Fruit fly (Drosophila melanogaster) whole organism, adult: ENCODE measurements around the gene UQCR-C1.

Source experiments
- CG11617 ChIP-seq: fragments of 200-800 bp; sonication (Bioruptor generic); optimal IDR thresholded peaks from 2 replicates; lab custom pipeline; 2017; ENCODE audit warnings: mild to moderate bottlenecking, missing biosample characterization, missing genetic modification reagents, missing genetic modification characterization
- CG12768 ChIP-seq: fragments of 200-800 bp; sonication (Bioruptor generic); optimal IDR thresholded peaks from 2 replicates; lab custom pipeline; 2017; ENCODE audit warnings: missing biosample characterization, missing genetic modification characterization, mild to moderate bottlenecking, moderate library complexity, missing genetic modification reagents
- CG14711 ChIP-seq: fragments of 200-800 bp; sonication (Bioruptor generic); optimal IDR thresholded peaks from 2 replicates; lab custom pipeline; 2018; ENCODE audit warnings: missing biosample characterization, mild to moderate bottlenecking, missing genetic modification characterization, moderate library complexity
- CG1620 ChIP-seq: fragments of 200-800 bp; sonication (Bioruptor generic); optimal IDR thresholded peaks from 2 replicates; lab custom pipeline; 2016; ENCODE audit warnings: missing biosample characterization, missing genetic modification characterization
- CG33017 ChIP-seq: fragments of 200-800 bp; sonication (Bioruptor generic); optimal IDR thresholded peaks from 2 replicates; lab custom pipeline; 2018; ENCODE audit warnings: missing biosample characterization, mild to moderate bottlenecking, missing genetic modification characterization, moderate library complexity
- CG5204 ChIP-seq: fragments of 200-800 bp; sonication (Bioruptor generic); optimal IDR thresholded peaks from 2 replicates; lab custom pipeline; 2016; ENCODE audit warnings: missing biosample characterization, missing genetic modification characterization
- CG7045 ChIP-seq: fragments of 200-800 bp; sonication (Bioruptor generic); optimal IDR thresholded peaks from 2 replicates; lab custom pipeline; 2017; ENCODE audit warnings: missing biosample characterization, mild to moderate bottlenecking, missing genetic modification characterization
- CG7101 ChIP-seq: fragments of 200-800 bp; sonication (Bioruptor generic); optimal IDR thresholded peaks from 2 replicates; lab custom pipeline; 2018; ENCODE audit warnings: missing biosample characterization, mild to moderate bottlenecking, missing genetic modification characterization, moderate library complexity
- Clk ChIP-seq: fragments of 200-800 bp; sonication (Bioruptor generic); optimal IDR thresholded peaks from 2 replicates; lab custom pipeline; 2017; ENCODE audit warnings: missing biosample characterization, missing genetic modification characterization
- Crg-1 ChIP-seq: fragments of 200-800 bp; sonication (Bioruptor generic); optimal IDR thresholded peaks from 2 replicates; lab custom pipeline; 2016; ENCODE audit warnings: missing biosample characterization, missing genetic modification characterization
- Hr96 ChIP-seq: fragments of 200-800 bp; sonication (Bioruptor generic); optimal IDR thresholded peaks from 2 replicates; lab custom pipeline; 2016; ENCODE audit warnings: missing biosample characterization, missing genetic modification characterization
- Mnt ChIP-seq: fragments of 200-800 bp; sonication (Bioruptor generic); optimal IDR thresholded peaks from 2 replicates; lab custom pipeline; 2016; ENCODE audit warnings: missing biosample characterization, mild to moderate bottlenecking, missing genetic modification characterization
- bab1 ChIP-seq: fragments of 200-800 bp; sonication (Bioruptor generic); optimal IDR thresholded peaks from 3 replicates; lab custom pipeline; 2019; ENCODE audit warnings: missing biosample characterization, mild to moderate bottlenecking, missing genetic modification characterization, moderate library complexity
- cic ChIP-seq: fragments of 200-800 bp; sonication (Bioruptor generic); optimal IDR thresholded peaks from 2 replicates; lab custom pipeline; 2017; ENCODE audit warnings: missing biosample characterization, mild to moderate bottlenecking, missing genetic modification characterization, moderate library complexity
- cnc ChIP-seq, 2 experiments: fragments of >200 bp; optimal IDR thresholded peaks; 2 replicates each; lab custom pipeline; 2017
- kay ChIP-seq: fragments of 200-800 bp; sonication (Bioruptor generic); peaks from one replicate; lab custom pipeline; 2016; ENCODE audit warnings: missing biosample characterization, missing genetic modification characterization, borderline replicate concordance
- ovo ChIP-seq: fragments of 200-800 bp; sonication (Bioruptor generic); optimal IDR thresholded peaks from 2 replicates; lab custom pipeline; 2016; ENCODE audit warnings: missing biosample characterization, missing genetic modification characterization
- pad ChIP-seq: fragments of 200-800 bp; sonication (Bioruptor generic); optimal IDR thresholded peaks from 3 replicates; lab custom pipeline; 2017; ENCODE audit warnings: missing biosample characterization, missing genetic modification characterization, mild to moderate bottlenecking, moderate library complexity, missing genetic modification reagents
- tj ChIP-seq: fragments of 200-800 bp; sonication (Bioruptor generic); optimal IDR thresholded peaks from 3 replicates; lab custom pipeline; 2017; ENCODE audit warnings: missing biosample characterization, mild to moderate bottlenecking, missing genetic modification characterization, moderate library complexity
- toe ChIP-seq: fragments of 200-800 bp; sonication (Bioruptor generic); optimal IDR thresholded peaks from 2 replicates; lab custom pipeline; 2016; ENCODE audit warnings: missing biosample characterization, missing genetic modification characterization

The UQCR-C1 gene

DNA sequence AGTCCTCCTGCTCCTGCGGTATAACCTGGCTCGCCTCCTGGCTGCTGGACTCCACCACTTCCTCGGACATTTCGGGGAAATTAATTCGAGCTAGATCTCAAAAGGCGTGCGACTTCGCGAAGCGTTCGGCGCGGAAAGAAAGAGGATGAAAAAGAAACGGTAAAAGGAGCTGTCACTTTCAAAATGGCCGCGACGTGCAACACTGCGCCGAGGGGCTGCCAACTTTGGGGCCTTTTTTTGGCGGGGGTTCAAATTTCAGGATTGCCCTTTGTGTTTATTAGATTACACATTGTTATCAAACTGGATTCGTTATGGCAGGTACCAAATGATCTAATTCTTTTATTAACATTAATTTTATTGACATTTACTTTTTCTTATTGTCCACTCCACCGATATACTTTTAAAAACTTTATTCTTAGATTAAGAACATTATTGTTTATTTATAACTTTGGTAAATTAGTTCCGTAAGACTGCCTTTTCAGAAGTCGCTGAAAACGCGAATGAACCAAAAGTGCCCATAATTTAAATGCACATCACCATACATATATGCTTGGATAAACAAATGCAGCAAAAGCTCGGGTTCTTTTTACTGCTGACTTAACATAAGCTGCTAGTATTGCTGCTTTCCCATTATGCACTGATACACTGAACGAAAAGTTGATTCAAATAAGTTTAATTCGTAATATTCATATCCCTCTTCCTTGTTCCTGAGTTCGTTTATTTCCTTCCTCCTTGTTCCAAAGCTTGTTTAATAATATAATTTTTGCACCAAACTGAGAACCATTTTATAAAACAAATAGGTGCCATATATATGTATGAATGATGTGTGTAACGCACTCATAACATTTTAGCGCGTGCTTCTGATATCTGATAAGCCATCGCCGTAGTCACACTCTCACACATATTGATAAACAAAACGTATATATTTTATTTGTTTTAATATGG is 11.6 kb downstream of the UQCR-C1 start, which contains the start of gene RpS5b:
Gene RpS5b (minus strand): TSS at position 156 of the 945 bp plus-strand sequence.
- TF ChIP-seq cnc (optimal IDR thresholded peaks at IDR 0.05; lab: Kevin White, UChicago) (no peak), Mnt (GFP tag; lab: Kevin White, UChicago) (peak; percentile 18), CG1620 (GFP tag; lab: Kevin White, UChicago) (no peak), toe (GFP tag; lab: Kevin White, UChicago) (no peak), Clk (GFP tag; lab: Kevin White, UChicago) (no peak), CG14711 (peak; percentile 82), ovo (GFP tag; lab: Kevin White, UChicago) (peak; percentile 81), CG5204 (no peak), CG11617 (peak; percentile 10), kay (no peak), Hr96 (no peak), CG7045 (no peak), pad (GFP tag; lab: Kevin White, UChicago) (peak; percentile 40), cic (GFP tag; lab: Kevin White, UChicago) (no peak), CG33017 (tag; lab: Kevin White, UChicago) (no peak), tj (GFP tag; lab: Kevin White, UChicago) (peak; percentile 99), Crg-1 (GFP tag; lab: Kevin White, UChicago) (no peak), CG7101 (tag; lab: Kevin White, UChicago) (peak; percentile 28), bab1 (GFP tag; lab: Kevin White, UChicago) (peak; percentile 73), CG12768 (GFP tag; lab: Kevin White, UChicago) (no peak)

DNA sequence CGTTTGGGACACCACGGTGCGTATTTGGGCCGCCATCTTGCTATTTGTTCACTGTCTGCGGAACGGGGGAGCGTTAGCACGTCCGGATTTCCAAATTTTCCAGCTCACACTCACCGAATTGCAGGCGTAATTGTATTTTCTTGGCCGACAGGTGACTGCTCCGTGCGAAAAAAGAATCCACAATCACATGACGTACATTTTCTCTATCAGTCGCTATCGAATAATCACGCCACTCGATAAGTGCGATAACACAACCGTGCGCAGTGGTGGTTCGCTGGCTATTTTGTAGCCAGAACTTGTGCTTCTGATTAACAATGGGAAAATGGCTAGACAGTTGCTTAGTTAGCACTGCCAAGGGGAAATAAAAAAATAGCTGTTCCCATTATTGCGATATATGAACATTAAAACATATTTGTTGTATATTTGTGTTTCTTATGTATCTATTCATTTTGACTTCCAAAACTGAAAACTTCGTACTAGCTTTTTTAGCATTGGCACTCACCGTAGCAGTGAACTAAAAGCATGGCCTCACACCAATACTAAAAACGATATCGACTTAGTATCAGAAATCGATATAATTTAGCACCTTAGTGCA is 13.9 kb downstream of the UQCR-C1 start, which contains the start of gene VhaPPA1-1:
Gene VhaPPA1-1 (minus strand): TSS at position 225 of the 595 bp plus-strand sequence.
- TF ChIP-seq CG14711 (peak; percentile 9), CG7101 (tag; lab: Kevin White, UChicago) (no peak), CG1620 (GFP tag; lab: Kevin White, UChicago) (peak; percentile 53), cic (GFP tag; lab: Kevin White, UChicago) (peak; percentile 42), CG12768 (GFP tag; lab: Kevin White, UChicago) (no peak), Mnt (GFP tag; lab: Kevin White, UChicago) (peak; percentile 56), CG11617 (no peak), Hr96 (peak; percentile 50), tj (GFP tag; lab: Kevin White, UChicago) (peak; percentile 19), pad (GFP tag; lab: Kevin White, UChicago) (peak; percentile 20), bab1 (GFP tag; lab: Kevin White, UChicago) (peak; percentile 37), toe (GFP tag; lab: Kevin White, UChicago) (no peak), Crg-1 (GFP tag; lab: Kevin White, UChicago) (no peak)

DNA sequence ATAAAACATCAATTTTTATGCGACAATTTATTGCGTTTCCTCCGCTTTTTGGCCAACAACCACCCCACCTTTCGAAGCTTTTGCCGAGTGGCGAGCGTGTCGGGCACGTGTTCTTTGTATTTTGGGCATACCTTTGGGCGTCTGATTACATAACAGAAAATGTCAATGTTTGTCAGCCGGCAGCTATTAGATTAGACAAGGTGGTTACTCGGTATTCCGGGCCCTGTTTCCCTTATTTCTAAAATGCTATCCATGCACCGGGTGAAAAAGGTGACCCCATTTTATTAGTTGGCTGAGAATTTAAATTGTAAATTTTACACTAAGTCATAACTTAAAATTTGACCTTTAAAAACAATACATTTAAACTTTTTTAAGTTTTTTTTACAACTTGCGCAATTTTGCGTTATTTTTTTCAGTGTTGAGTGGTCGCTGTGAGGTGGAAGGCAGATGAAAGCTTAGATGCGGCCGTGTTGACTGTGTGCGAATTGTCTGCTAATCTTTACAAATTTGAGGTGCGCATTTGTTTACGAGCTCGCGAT is 22.5 kb downstream of the UQCR-C1 start:
- TF ChIP-seq bab1 (GFP tag; lab: Kevin White, UChicago), result no peak

DNA sequence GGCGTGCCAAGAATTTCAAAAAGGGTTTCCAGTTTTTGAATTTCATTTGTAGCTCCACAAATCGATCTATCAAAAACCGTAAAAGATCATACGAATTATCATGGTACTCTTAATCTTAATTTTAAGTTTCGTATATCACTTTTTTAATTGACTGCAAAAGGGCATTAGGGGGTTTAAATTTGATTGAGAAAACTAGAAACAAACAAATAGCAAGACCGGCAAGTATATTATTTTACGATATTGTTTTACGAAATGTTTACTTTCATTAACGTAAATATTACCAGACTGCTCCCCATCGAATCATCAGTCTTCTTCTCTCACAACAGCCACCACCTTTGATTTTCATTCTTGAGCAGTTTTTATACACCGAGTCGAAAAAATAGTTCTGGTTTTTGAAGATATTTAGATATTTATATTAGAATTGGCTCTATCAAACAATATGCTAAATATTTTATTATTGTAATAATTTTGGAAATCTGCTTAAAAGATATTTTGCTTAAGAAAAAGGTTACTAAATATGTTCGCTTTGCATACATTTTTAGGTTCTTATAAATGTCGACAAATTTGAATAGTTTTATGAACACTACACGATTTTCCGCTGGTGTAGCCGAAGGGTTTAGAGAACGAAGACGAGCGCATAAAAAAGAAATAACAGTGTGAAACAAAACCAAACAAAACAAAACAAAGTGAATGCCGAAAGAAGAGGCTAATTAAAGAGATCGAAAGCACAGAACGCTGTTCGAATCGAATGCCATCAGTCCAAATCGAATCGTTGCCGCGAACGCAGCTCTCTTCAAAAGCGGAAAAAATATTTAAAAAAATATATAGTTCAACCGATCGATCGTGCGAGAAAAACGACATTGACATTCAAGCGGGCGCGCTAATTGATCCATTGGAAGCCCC is 28.1 kb downstream of the UQCR-C1 start, which contains the start of gene Sdr:
Gene Sdr (plus strand): TSS at position 702 of the 903 bp plus-strand sequence.
- TF ChIP-seq pad (GFP tag; lab: Kevin White, UChicago) (no peak), bab1 (GFP tag; lab: Kevin White, UChicago) (peak; percentile 74), CG14711 (peak; percentile 29), cnc (optimal IDR thresholded peaks at IDR 0.05; lab: Kevin White, UChicago) (no peak), CG7101 (tag; lab: Kevin White, UChicago) (no peak), CG7045 (no peak), Crg-1 (GFP tag; lab: Kevin White, UChicago) (no peak)
